Worm (Caenorhabditis elegans): ENCODE data around the gene C04G6.13.

ce11 chrII:5060719-5061118, 33.3 kb upstream of the C04G6.13 start, which contains the start of gene pho-12:
- no peak for TF ChIP-seq nhr-6 (tag; optimal IDR thresholded peaks at IDR 0.05)
- TF ChIP-seq snpc-4 (tag; optimal IDR thresholded peaks at IDR 0.05): no peak
- no peak for TF ChIP-seq zag-1 (tag; optimal IDR thresholded peaks at IDR 0.05)
- TF ChIP-seq nhr-77 (tag; optimal IDR thresholded peaks at IDR 0.05): no peak
- no peak for TF ChIP-seq nhr-11 (tag; optimal IDR thresholded peaks at IDR 0.05)
- no peak for TF ChIP-seq dmd-4 (tag; optimal IDR thresholded peaks at IDR 0.05)
- TF ChIP-seq aly-2 (tag; optimal IDR thresholded peaks at IDR 0.05): no peak
- no peak for TF ChIP-seq lin-11 (tag; optimal IDR thresholded peaks at IDR 0.05)
- no peak for TF ChIP-seq unc-55 (GFP tag; optimal IDR thresholded peaks at IDR 0.05)
- no peak for TF ChIP-seq ama-1 (optimal IDR thresholded peaks at IDR 0.05)
- TF ChIP-seq fos-1 (tag; optimal IDR thresholded peaks at IDR 0.05): no peak
- no peak for TF ChIP-seq ceh-82 (tag; optimal IDR thresholded peaks at IDR 0.05)
- no peak for TF ChIP-seq unc-39 (tag; optimal IDR thresholded peaks at IDR 0.05)
